Fruit fly (Drosophila melanogaster) whole organism, larva: ENCODE measurements around the gene orb.
A peak's percentile ranks its signal among the peaks of the same experiment; 100 is the strongest.

Source experiments
- noc ChIP-seq: fragments of 200-800 bp; sonication (Bioruptor generic); optimal IDR thresholded peaks from 3 replicates; lab custom pipeline; 2019; ENCODE audit warnings: missing biosample characterization, mild to moderate bottlenecking, missing genetic modification characterization, moderate library complexity

Gene orb

dm6 chr3R:23280806-23281257 lies at the start of gene orb, which contains the start of gene Cdc16:
TSS of gene orb (minus strand) at chr3R:23280856.
TSS of gene Cdc16 (plus strand) at chr3R:23281201.
- TF ChIP-seq noc (tag; lab: Kevin White, UChicago) = peak; percentile 84

dm6 chr3R:23327707-23328106 lies 47.1 kb upstream of the orb start:
- no peak for TF ChIP-seq noc (tag; lab: Kevin White, UChicago)

dm6 chr3R:23326292-23326691 lies 45.6 kb upstream of the orb start:
- peak; percentile 29 for TF ChIP-seq noc (tag; lab: Kevin White, UChicago)

- TF ChIP-seq noc (tag; lab: Kevin White, UChicago) = no peak
Observed at dm6 chr3R:23325710-23326109, 45.1 kb upstream of the orb start.

- no peak for TF ChIP-seq noc (tag; lab: Kevin White, UChicago)
Observed at dm6 chr3R:23323639-23324350, 43.1 kb upstream of the orb start.

dm6 chr3R:23320251-23320650 lies 39.6 kb upstream of the orb start:
- TF ChIP-seq noc (tag; lab: Kevin White, UChicago) = no peak

dm6 chr3R:23318928-23319327 lies 38.3 kb upstream of the orb start:
- no peak for TF ChIP-seq noc (tag; lab: Kevin White, UChicago)

dm6 chr3R:23316867-23317266 lies 36.2 kb upstream of the orb start:
- TF ChIP-seq noc (tag; lab: Kevin White, UChicago) = peak; percentile 37

dm6 chr3R:23315630-23316029 lies 35.0 kb upstream of the orb start:
- no peak for TF ChIP-seq noc (tag; lab: Kevin White, UChicago)

- TF ChIP-seq noc (tag; lab: Kevin White, UChicago) = no peak
Observed at dm6 chr3R:23315221-23315620, 34.6 kb upstream of the orb start.

- TF ChIP-seq noc (tag; lab: Kevin White, UChicago) = no peak
Observed at dm6 chr3R:23314332-23314731, 33.7 kb upstream of the orb start.

dm6 chr3R:23312796-23313195 lies 32.1 kb upstream of the orb start:
- TF ChIP-seq noc (tag; lab: Kevin White, UChicago) = no peak

dm6 chr3R:23310151-23310550 lies 29.5 kb upstream of the orb start:
- TF ChIP-seq noc (tag; lab: Kevin White, UChicago) = no peak

dm6 chr3R:23309690-23310089 lies 29.0 kb upstream of the orb start:
- TF ChIP-seq noc (tag; lab: Kevin White, UChicago) = no peak

- no peak for TF ChIP-seq noc (tag; lab: Kevin White, UChicago)
Observed at dm6 chr3R:23306828-23307227, 26.2 kb upstream of the orb start.

dm6 chr3R:23303297-23303696 lies 22.6 kb upstream of the orb start:
- no peak for TF ChIP-seq noc (tag; lab: Kevin White, UChicago)

- TF ChIP-seq noc (tag; lab: Kevin White, UChicago) = no peak
Observed at dm6 chr3R:23302178-23302577, 21.5 kb upstream of the orb start.
